Worm (Caenorhabditis elegans) whole organism, L4 larva: Measurements from ENCODE around the gene ubc-6.

Source experiments
- Y5F2A.4 ChIP-seq: fragments of 200-800 bp; sonication (Bioruptor generic); optimal IDR thresholded peaks from 2 replicates; lab custom pipeline; 2018; ENCODE audit warnings: mild to moderate bottlenecking, missing genetic modification characterization, missing compliant biosample characterization
- ama-1 ChIP-seq: fragments of 150-350 bp; optimal IDR thresholded peaks from 2 replicates; lab custom pipeline; 2014; ENCODE audit warnings: inconsistent platforms, mixed read lengths
- arid-1 ChIP-seq: fragments of 200-800 bp; sonication (Bioruptor generic); conservative IDR thresholded peaks from 2 replicates; pipeline ENCODE4 v1.3.6; 2022; ENCODE audit warnings: missing genetic modification reagents, missing genetic modification characterization, missing compliant biosample characterization
- ceh-28 ChIP-seq: fragments of 150-350 bp; optimal IDR thresholded peaks from 2 replicates; lab custom pipeline; 2014; ENCODE audit warnings: missing biosample characterization, missing genetic modification reagents, missing genetic modification characterization
- egl-27 ChIP-seq: sonication (generic microtip); optimal IDR thresholded peaks from 3 replicates; lab custom pipeline; 2017; ENCODE audit warnings: missing biosample characterization, missing genetic modification reagents, missing genetic modification characterization
- fos-1 ChIP-seq: fragments of 150-350 bp; optimal IDR thresholded peaks from 2 replicates; lab custom pipeline; 2014; ENCODE audit warnings: missing biosample characterization, missing genetic modification characterization
- hlh-30 ChIP-seq: sonication (generic microtip); optimal IDR thresholded peaks from 2 replicates; lab custom pipeline; 2017; ENCODE audit warnings: antibody characterized with exemption, mild to moderate bottlenecking, missing genetic modification characterization, missing compliant biosample characterization; ENCODE audit not compliant: insufficient read depth
- lin-13 ChIP-seq: fragments of 150-350 bp; optimal IDR thresholded peaks from 2 replicates; lab custom pipeline; 2014; ENCODE audit warnings: missing biosample characterization, missing genetic modification reagents, missing genetic modification characterization
- lsy-2 ChIP-seq, 2 experiments: fragments of 150-350 bp in 1 of 2; sonication (generic microtip) in 1 of 2; optimal IDR thresholded peaks; 2 replicates each; lab custom pipeline; 2014 to 2017; ENCODE audit warnings: missing biosample characterization in 2 of 2, missing genetic modification characterization in 2 of 2
- nhr-28 ChIP-seq: fragments of 150-350 bp; optimal IDR thresholded peaks from 2 replicates; lab custom pipeline; 2014; ENCODE audit warnings: missing biosample characterization, missing genetic modification characterization
- nhr-76 ChIP-seq: fragments of 150-350 bp; optimal IDR thresholded peaks from 2 replicates; lab custom pipeline; 2014; ENCODE audit warnings: missing biosample characterization, missing genetic modification characterization
- pha-4 ChIP-seq, 2 experiments: fragments of 150-350 bp in 1 of 2; fragments of 200-800 bp in 1 of 2; sonication (Bioruptor generic) in 1 of 2; IDR thresholded peaks in 1 of 2; optimal IDR thresholded peaks in 1 of 2; 2 replicates each; pipeline versions ENCODE4 v1.3.6 to Lab custom; 2014 to 2022; ENCODE audit warnings: missing genetic modification characterization in 2 of 2, missing genetic modification reagents in 2 of 2, missing biosample characterization in 1 of 2, missing compliant biosample characterization in 1 of 2
- skn-1 ChIP-seq: fragments of 150-350 bp; optimal IDR thresholded peaks from 2 replicates; lab custom pipeline; 2014; ENCODE audit warnings: missing biosample characterization, missing genetic modification characterization
- tag-97 ChIP-seq: fragments of 200-800 bp; sonication (Bioruptor generic); IDR thresholded peaks from 2 replicates; pipeline ENCODE4 v1.3.6; 2022; ENCODE audit warnings: missing genetic modification characterization, missing compliant biosample characterization

DNA sequence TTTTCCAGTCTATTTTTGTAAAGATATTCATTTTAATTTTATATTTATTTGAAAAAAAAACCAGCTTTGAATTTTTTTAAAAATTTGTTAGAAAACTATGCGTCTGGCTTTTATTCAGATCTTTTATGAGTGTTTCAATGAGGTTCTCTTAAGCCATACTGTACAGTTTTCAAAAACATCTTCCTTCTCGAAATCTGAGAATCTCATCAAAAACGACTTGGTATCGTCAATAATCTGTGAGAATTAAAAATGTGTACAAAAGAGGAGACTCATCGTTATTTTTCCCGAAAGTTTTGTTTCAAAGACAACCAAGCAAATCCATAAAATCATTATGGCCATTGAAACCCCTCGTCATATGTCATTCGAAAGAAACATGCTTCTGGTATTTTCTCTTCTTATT lies 19.8 kb upstream of the ubc-6 start, which contains the start of gene D1022.2:
- no peak for TF ChIP-seq arid-1
- no peak for TF ChIP-seq skn-1 (tag; lab: Kevin White, UChicago)
- no peak for TF ChIP-seq lsy-2 (tag; optimal IDR thresholded peaks at IDR 0.05; lab: Kevin White, UChicago)
- no peak for TF ChIP-seq ama-1
- no peak for TF ChIP-seq pha-4 (GFP tag; IDR thresholded peaks at IDR 0.05; lab: Robert Waterston, UW)
- TF ChIP-seq pha-4 (tag; optimal IDR thresholded peaks at IDR 0.05; lab: Kevin White, UChicago): no peak
- no peak for TF ChIP-seq ceh-28 (tag; lab: Kevin White, UChicago)
- no peak for TF ChIP-seq nhr-28
- TF ChIP-seq tag-97 (GFP tag; lab: Robert Waterston, UW): no peak
- no peak for TF ChIP-seq egl-27 (tag; lab: Kevin White, UChicago)
- TF ChIP-seq nhr-76: no peak
- no peak for TF ChIP-seq fos-1 (tag; lab: Kevin White, UChicago)
- TF ChIP-seq hlh-30 (tag; lab: Kevin White, UChicago): no peak
- TF ChIP-seq Y5F2A.4 (GFP tag; lab: Kevin White, UChicago): no peak
- TF ChIP-seq lin-13 (GFP tag; lab: Kevin White, UChicago): no peak
